Worm (Caenorhabditis elegans): ENCODE results near the gene fars-3.

ce11 chrII:8484546-8484945 is 19.9 kb downstream of the fars-3 start:
- TF ChIP-seq tbx-37 (GFP tag; conservative IDR thresholded peaks at IDR 0.05) (no peak), tra-4 (tag; optimal IDR thresholded peaks at IDR 0.05) (no peak), ama-1 (optimal IDR thresholded peaks at IDR 0.05) (no peak), ceh-13 (GFP tag; optimal IDR thresholded peaks at IDR 0.05) (no peak), F13C5.2 (tag; optimal IDR thresholded peaks at IDR 0.05) (no peak), flt-1 (GFP tag; IDR thresholded peaks at IDR 0.05) (no peak)
